ENCODE assay signal across 6 worm cellular contexts in the genomic region with DNA sequence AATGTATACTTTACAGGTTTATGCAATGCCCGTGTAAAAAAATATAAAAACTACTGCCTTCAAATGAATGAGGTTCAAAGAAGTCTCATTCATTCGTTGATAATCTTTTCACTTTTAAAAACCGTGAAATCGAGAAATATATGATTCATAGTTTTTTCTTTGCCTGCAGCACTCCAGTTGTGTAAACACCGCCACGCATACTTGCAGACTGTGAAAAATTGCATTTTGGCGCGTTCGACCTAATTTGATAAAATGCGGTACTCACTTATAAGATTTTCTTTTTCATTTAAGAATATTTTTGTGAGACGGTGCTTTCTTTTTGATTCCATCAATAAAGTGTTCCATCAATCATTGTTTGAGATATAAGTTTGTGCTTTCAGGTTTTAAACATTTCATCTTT.
TF ChIP-seq lines count a peak whose summit lies in the region.

No protein-coding gene starts in this region.

TF ChIP-seq in whole organism, L1 larva, 84 proteins besides CTCF, POLR2A, EP300 and RAD21 (continues in another document):
- TF ChIP-seq lin-13 (GFP tag; optimal IDR thresholded peaks at IDR 0.05; lab: Kevin White, UChicago) = no peak
- peak; percentile 50 for TF ChIP-seq swsn-7 (tag; optimal IDR thresholded peaks at IDR 0.05; lab: Kevin White, UChicago)
- no peak for TF ChIP-seq unc-62 (GFP tag; optimal IDR thresholded peaks at IDR 0.05; lab: Kevin White, UChicago)
- TF ChIP-seq nhr-76 (tag; optimal IDR thresholded peaks at IDR 0.05; lab: Kevin White, UChicago) = no peak
- TF ChIP-seq mef-2 (tag; optimal IDR thresholded peaks at IDR 0.05; lab: Kevin White, UChicago) = no peak
- no peak for TF ChIP-seq lin-15B (tag; optimal IDR thresholded peaks at IDR 0.05; lab: Kevin White, UChicago)
- no peak for TF ChIP-seq lir-3 (tag; optimal IDR thresholded peaks at IDR 0.05; lab: Kevin White, UChicago; ENCODE audit: poor library complexity)
- peak in 1 of 3 experiments; percentile 18 for TF ChIP-seq ceh-82 (tag; optimal IDR thresholded peaks at IDR 0.05; lab: Kevin White, UChicago)
- no peak for TF ChIP-seq alr-1 (tag; optimal IDR thresholded peaks at IDR 0.05; lab: Kevin White, UChicago; ENCODE audit: borderline replicate concordance)
- TF ChIP-seq unc-86 (tag; optimal IDR thresholded peaks at IDR 0.05; lab: Kevin White, UChicago) = no peak
- TF ChIP-seq nhr-84 (tag; optimal IDR thresholded peaks at IDR 0.05; lab: Kevin White, UChicago) = no peak
- no peak for TF ChIP-seq unc-30 (tag; optimal IDR thresholded peaks at IDR 0.05; lab: Kevin White, UChicago)
- no peak for TF ChIP-seq ceh-90 (tag; optimal IDR thresholded peaks at IDR 0.05; lab: Kevin White, UChicago)
- TF ChIP-seq hpl-2 (GFP tag; optimal IDR thresholded peaks at IDR 0.05; lab: Kevin White, UChicago) = no peak
- TF ChIP-seq ztf-11 (tag; optimal IDR thresholded peaks at IDR 0.05; lab: Kevin White, UChicago) = no peak

TF ChIP-seq in whole organism, L2 larva, 48 proteins besides CTCF, POLR2A, EP300 and RAD21 (continues in another document):
- TF ChIP-seq crh-2 (tag; optimal IDR thresholded peaks at IDR 0.05; lab: Kevin White, UChicago) = peak; percentile 56
- no peak for TF ChIP-seq unc-62 (GFP tag; optimal IDR thresholded peaks at IDR 0.05; lab: Kevin White, UChicago)
- TF ChIP-seq ztf-1 (GFP tag; conservative IDR thresholded peaks at IDR 0.05; lab: Robert Waterston, UW) = no peak
- TF ChIP-seq lin-13 (GFP tag; optimal IDR thresholded peaks at IDR 0.05; lab: Kevin White, UChicago) = peak; percentile 9
- peak; percentile 56 for TF ChIP-seq fos-1 (tag; optimal IDR thresholded peaks at IDR 0.05; lab: Kevin White, UChicago)
- no peak for TF ChIP-seq Y55F3AM.14 (GFP tag; optimal IDR thresholded peaks at IDR 0.05; lab: Kevin White, UChicago)
- no peak for TF ChIP-seq nhr-23 (tag; optimal IDR thresholded peaks at IDR 0.05; lab: Kevin White, UChicago)
- TF ChIP-seq lsy-2 (tag; optimal IDR thresholded peaks at IDR 0.05; lab: Kevin White, UChicago) = peak in 1 of 2 experiments; percentile 54
- no peak for TF ChIP-seq snpc-4 (tag; optimal IDR thresholded peaks at IDR 0.05; lab: Kevin White, UChicago)
- peak; percentile 24 for TF ChIP-seq nhr-129 (tag; optimal IDR thresholded peaks at IDR 0.05; lab: Kevin White, UChicago)
- TF ChIP-seq sma-9 (GFP tag; optimal IDR thresholded peaks at IDR 0.05; lab: Kevin White, UChicago) = peak; percentile 37
- TF ChIP-seq sma-9 (tag; optimal IDR thresholded peaks at IDR 0.05; lab: Kevin White, UChicago) = no peak
- TF ChIP-seq nhr-21 (tag; optimal IDR thresholded peaks at IDR 0.05; lab: Kevin White, UChicago) = no peak
- TF ChIP-seq F13H6.1 (tag; optimal IDR thresholded peaks at IDR 0.05; lab: Kevin White, UChicago) = peak; percentile 7
- TF ChIP-seq unc-39 (tag; optimal IDR thresholded peaks at IDR 0.05; lab: Kevin White, UChicago) = no peak

TF ChIP-seq in whole organism, L3 larva, 47 proteins besides CTCF, POLR2A, EP300 and RAD21:
- TF ChIP-seq pha-4 (tag; optimal IDR thresholded peaks at IDR 0.05; lab: Kevin White, UChicago) = peak; percentile 60
- no peak for TF ChIP-seq lin-39 (tag; optimal IDR thresholded peaks at IDR 0.05; lab: Kevin White, UChicago)
- TF ChIP-seq hmg-11 (tag; optimal IDR thresholded peaks at IDR 0.05; lab: Kevin White, UChicago) = peak; percentile 11
- peak; percentile 61 for TF ChIP-seq nfya-1 (tag; optimal IDR thresholded peaks at IDR 0.05; lab: Kevin White, UChicago; ENCODE audit: insufficient read depth)
- TF ChIP-seq nhr-28 (tag; optimal IDR thresholded peaks at IDR 0.05; lab: Kevin White, UChicago) = no peak
- no peak for TF ChIP-seq nhr-77 (tag; optimal IDR thresholded peaks at IDR 0.05; lab: Kevin White, UChicago)
- peak; percentile 16 for TF ChIP-seq elt-2 (tag; optimal IDR thresholded peaks at IDR 0.05; lab: Kevin White, UChicago)
- peak; percentile 25 for TF ChIP-seq nhr-25 (tag; optimal IDR thresholded peaks at IDR 0.05; lab: Kevin White, UChicago)
- peak; percentile 10 for TF ChIP-seq pqm-1 (tag; optimal IDR thresholded peaks at IDR 0.05; lab: Kevin White, UChicago)
- TF ChIP-seq nhr-76 (tag; optimal IDR thresholded peaks at IDR 0.05; lab: Kevin White, UChicago) = no peak
- TF ChIP-seq egl-5 (tag; optimal IDR thresholded peaks at IDR 0.05; lab: Kevin White, UChicago) = peak; percentile 10
- peak; percentile 35 for TF ChIP-seq nhr-23 (tag; optimal IDR thresholded peaks at IDR 0.05; lab: Kevin White, UChicago)
- TF ChIP-seq aly-2 (tag; optimal IDR thresholded peaks at IDR 0.05; lab: Kevin White, UChicago) = no peak
TF ChIP-seq in whole organism, L3 larva: peak in this region for 8.

TF ChIP-seq in whole organism, L4 larva, 104 proteins besides CTCF, POLR2A, EP300 and RAD21 (continues in another document):
- TF ChIP-seq nhr-76 (tag; optimal IDR thresholded peaks at IDR 0.05; lab: Kevin White, UChicago) (no peak), nhr-25 (tag; optimal IDR thresholded peaks at IDR 0.05; lab: Kevin White, UChicago; ENCODE audit: borderline replicate concordance, insufficient read depth) (no peak), lim-7 (GFP tag; IDR thresholded peaks at IDR 0.05; lab: Robert Waterston, UW) (no peak), egl-27 (tag; optimal IDR thresholded peaks at IDR 0.05; lab: Kevin White, UChicago) (no peak), aha-1 (tag; lab: Kevin White, UChicago) (peak; percentile 75), hif-1 (tag; optimal IDR thresholded peaks at IDR 0.05; lab: Kevin White, UChicago) (no peak), dpl-1 (GFP tag; optimal IDR thresholded peaks at IDR 0.05; lab: Kevin White, UChicago) (peak; percentile 66), unc-62 (GFP tag; optimal IDR thresholded peaks at IDR 0.05 in 1 of 2; lab: Kevin White, UChicago) (peak in 1 of 2 experiments; percentile 11), unc-62 (tag; optimal IDR thresholded peaks at IDR 0.05; lab: Kevin White, UChicago) (no peak), saeg-2 (GFP tag; IDR thresholded peaks at IDR 0.05; lab: Robert Waterston, UW) (no peak), fos-1 (tag; optimal IDR thresholded peaks at IDR 0.05; lab: Kevin White, UChicago) (no peak), lin-29 (GFP tag; IDR thresholded peaks at IDR 0.05; lab: Robert Waterston, UW) (no peak), mdl-1 (tag; optimal IDR thresholded peaks at IDR 0.05; lab: Kevin White, UChicago) (no peak), egl-43 (GFP tag; IDR thresholded peaks at IDR 0.05; lab: Robert Waterston, UW) (no peak), ctbp-1 (GFP tag; IDR thresholded peaks at IDR 0.05; lab: Robert Waterston, UW) (no peak), F37D6.2 (tag; optimal IDR thresholded peaks at IDR 0.05; lab: Kevin White, UChicago) (no peak), nhr-11 (tag; optimal IDR thresholded peaks at IDR 0.05; lab: Kevin White, UChicago) (no peak)

TF ChIP-seq in whole organism, late embryonic, 69 proteins besides CTCF, POLR2A, EP300 and RAD21:
- TF ChIP-seq unc-42 (tag; optimal IDR thresholded peaks at IDR 0.05; lab: Kevin White, UChicago) (peak; percentile 72), F13H6.1 (tag; optimal IDR thresholded peaks at IDR 0.05; lab: Kevin White, UChicago) (no peak)

TF ChIP-seq in whole organism, mixed stage, embryonic, 35 proteins besides CTCF, POLR2A, EP300 and RAD21:
- TF ChIP-seq pha-4 (tag; optimal IDR thresholded peaks at IDR 0.05; lab: Kevin White, UChicago) = no peak
- TF ChIP-seq elt-3 (tag; optimal IDR thresholded peaks at IDR 0.05; lab: Kevin White, UChicago) = no peak
- TF ChIP-seq ces-1 (GFP tag; optimal IDR thresholded peaks at IDR 0.05; lab: Kevin White, UChicago) = peak; percentile 83
- TF ChIP-seq unc-62 (GFP tag; optimal IDR thresholded peaks at IDR 0.05; lab: Kevin White, UChicago) = no peak
